Fruit fly (Drosophila melanogaster) whole organism: ENCODE data around the gene CG9393.

Experiments
- CG8478 ChIP-seq: fragments of >200 bp; optimal IDR thresholded peaks from 2 replicates; lab custom pipeline; 2018; ENCODE audit warnings: inconsistent platforms
- Dll ChIP-seq: fragments of >200 bp; optimal IDR thresholded peaks from 2 replicates; lab custom pipeline; 2017
- EcR ChIP-seq, 2 experiments: fragments of >200 bp; optimal IDR thresholded peaks; 2 replicates each; lab custom pipeline; 2017; ENCODE audit warnings: missing biosample characterization in 2 of 2, missing genetic modification characterization in 2 of 2, missing genetic modification reagents in 2 of 2
- pan ChIP-seq: fragments of >200 bp; optimal IDR thresholded peaks from 2 replicates; lab custom pipeline; 2017
- psq ChIP-seq: fragments of >200 bp; optimal IDR thresholded peaks from 2 replicates; lab custom pipeline; 2017
- usp ChIP-seq: fragments of >200 bp; optimal IDR thresholded peaks from 2 replicates; lab custom pipeline; 2017; ENCODE audit warnings: missing biosample characterization, missing genetic modification characterization, mixed read lengths

CG9393 gene

dm6 chr3R:9598099-9598498 is 34.6 kb upstream of the CG9393 start:
- no peak for TF ChIP-seq pan

dm6 chr3R:9596615-9597014 is 33.1 kb upstream of the CG9393 start:
- TF ChIP-seq psq (lab: Kevin White, UChicago), result no peak
- no peak for TF ChIP-seq usp
- no peak for TF ChIP-seq Dll (lab: Kevin White, UChicago)
- TF ChIP-seq EcR (GFP tag; optimal IDR thresholded peaks at IDR 0.05; lab: Kevin White, UChicago), result no peak
- TF ChIP-seq pan, result no peak
- no peak for TF ChIP-seq CG8478

- TF ChIP-seq pan (no peak), EcR (GFP tag; optimal IDR thresholded peaks at IDR 0.05; lab: Kevin White, UChicago) (no peak)
These were observed 32.3 kb upstream of the CG9393 start for dm6 chr3R:9595681-9596357.

dm6 chr3R:9594839-9595238 is 31.4 kb upstream of the CG9393 start:
- no peak for TF ChIP-seq Dll (lab: Kevin White, UChicago)
- no peak for TF ChIP-seq EcR (GFP tag; optimal IDR thresholded peaks at IDR 0.05; lab: Kevin White, UChicago)
- no peak for TF ChIP-seq pan
- TF ChIP-seq usp, result no peak
- no peak for TF ChIP-seq CG8478
- no peak for TF ChIP-seq psq (lab: Kevin White, UChicago)

- no peak for TF ChIP-seq pan
- no peak for TF ChIP-seq EcR (GFP tag; optimal IDR thresholded peaks at IDR 0.05; lab: Kevin White, UChicago)
- TF ChIP-seq Dll (lab: Kevin White, UChicago), result no peak
- TF ChIP-seq CG8478, result no peak
- no peak for TF ChIP-seq usp
- TF ChIP-seq psq (lab: Kevin White, UChicago), result no peak
These were observed 30.7 kb upstream of the CG9393 start for dm6 chr3R:9594251-9594581.

dm6 chr3R:9593408-9594250 is 30.2 kb upstream of the CG9393 start:
- TF ChIP-seq psq (lab: Kevin White, UChicago), result no peak
- no peak for TF ChIP-seq pan
- no peak for TF ChIP-seq Dll (lab: Kevin White, UChicago)
- no peak for TF ChIP-seq usp
- no peak for TF ChIP-seq CG8478
- TF ChIP-seq EcR (GFP tag; optimal IDR thresholded peaks at IDR 0.05; lab: Kevin White, UChicago), result no peak

- TF ChIP-seq Dll (lab: Kevin White, UChicago) (no peak), CG8478 (no peak), EcR (GFP tag; optimal IDR thresholded peaks at IDR 0.05; lab: Kevin White, UChicago) (no peak), psq (lab: Kevin White, UChicago) (no peak), pan (no peak), usp (no peak)
These were observed 28.4 kb upstream of the CG9393 start for dm6 chr3R:9591769-9592388.

- TF ChIP-seq pan, result no peak
These were observed 27.6 kb upstream of the CG9393 start, which contains the start of the genes bocks and CG8312 for dm6 chr3R:9590952-9591532. TSS of gene bocks (minus strand) at chr3R:9591002. TSS of gene CG8312 (plus strand) at chr3R:9591309.

dm6 chr3R:9586663-9587248 is 23.3 kb upstream of the CG9393 start, which contains the start of gene P58IPK:
TSS of gene P58IPK (plus strand) at chr3R:9586942.
- TF ChIP-seq psq (lab: Kevin White, UChicago), result no peak
- no peak for TF ChIP-seq Dll (lab: Kevin White, UChicago)
- TF ChIP-seq usp, result no peak
- no peak for TF ChIP-seq pan
- no peak for TF ChIP-seq EcR (GFP tag; optimal IDR thresholded peaks at IDR 0.05; lab: Kevin White, UChicago)
- no peak for TF ChIP-seq CG8478

dm6 chr3R:9583122-9583521 is 19.6 kb upstream of the CG9393 start, which contains the start of gene CG33654:
TSS of gene CG33654 (minus strand) at chr3R:9583222.
- no peak for TF ChIP-seq pan
- no peak for TF ChIP-seq Dll (lab: Kevin White, UChicago)
- no peak for TF ChIP-seq psq (lab: Kevin White, UChicago)
- no peak for TF ChIP-seq EcR (GFP tag; optimal IDR thresholded peaks at IDR 0.05; lab: Kevin White, UChicago)
- TF ChIP-seq usp, result no peak
- TF ChIP-seq CG8478, result no peak

dm6 chr3R:9581973-9582372 is 18.5 kb upstream of the CG9393 start:
- TF ChIP-seq usp, result no peak
- TF ChIP-seq CG8478, result no peak
- no peak for TF ChIP-seq EcR (GFP tag; optimal IDR thresholded peaks at IDR 0.05; lab: Kevin White, UChicago)
- TF ChIP-seq Dll (lab: Kevin White, UChicago), result no peak
- no peak for TF ChIP-seq psq (lab: Kevin White, UChicago)
- no peak for TF ChIP-seq pan

- TF ChIP-seq usp, result no peak
- TF ChIP-seq psq (lab: Kevin White, UChicago), result no peak
- no peak for TF ChIP-seq pan
- no peak for TF ChIP-seq Dll (lab: Kevin White, UChicago)
- TF ChIP-seq CG8478, result no peak
- no peak for TF ChIP-seq EcR (GFP tag; optimal IDR thresholded peaks at IDR 0.05; lab: Kevin White, UChicago)
These were observed 17.6 kb upstream of the CG9393 start, which contains the start of gene CG8301 for dm6 chr3R:9581089-9581520. TSS of gene CG8301 (plus strand) at chr3R:9581306.
